Fruit fly (Drosophila melanogaster): ENCODE results near the gene TTLL15.

- TF ChIP-seq bab1 (GFP tag; optimal IDR thresholded peaks at IDR 0.05) (no peak), CG7045 (GFP tag; optimal IDR thresholded peaks at IDR 0.05) (no peak), pad (GFP tag; optimal IDR thresholded peaks at IDR 0.05) (no peak), Hr96 (GFP tag; optimal IDR thresholded peaks at IDR 0.05) (no peak), CG14711 (tag; optimal IDR thresholded peaks at IDR 0.05) (no peak), kay (GFP tag; ENCODE audit: borderline replicate concordance) (no peak), toe (GFP tag; optimal IDR thresholded peaks at IDR 0.05) (no peak)
Measured at dm6 chr3R:10778151-10778550, 36.9 kb upstream of the TTLL15 start.

Measured in whole organism, adult.